Worm (Caenorhabditis elegans) whole organism, L1 larva: ENCODE measurements around the gene dnc-3.

Experiments
- C04F5.9 ChIP-seq: sonication (generic microtip); optimal IDR thresholded peaks from 2 replicates; lab custom pipeline; 2016; ENCODE audit warnings: missing genetic modification characterization, missing compliant biosample characterization
- C16A3.4 ChIP-seq: fragments of 150-350 bp; optimal IDR thresholded peaks from 2 replicates; lab custom pipeline; 2014; ENCODE audit warnings: missing biosample characterization, missing genetic modification characterization
- Y116A8C.19 ChIP-seq: sonication (generic microtip); optimal IDR thresholded peaks from 2 replicates; lab custom pipeline; 2016; ENCODE audit warnings: missing compliant biosample characterization, missing genetic modification characterization, borderline replicate concordance
- aha-1 ChIP-seq: fragments of 150-350 bp; optimal IDR thresholded peaks from 2 replicates; lab custom pipeline; 2014; ENCODE audit warnings: missing biosample characterization, missing genetic modification characterization
- alr-1 ChIP-seq: fragments of 200-800 bp; sonication (Bioruptor generic); optimal IDR thresholded peaks from 2 replicates; lab custom pipeline; 2018; ENCODE audit warnings: borderline replicate concordance, mild to moderate bottlenecking, missing genetic modification characterization, missing compliant biosample characterization
- aly-2 ChIP-seq: fragments of 150-350 bp; optimal IDR thresholded peaks from 2 replicates; lab custom pipeline; 2014; ENCODE audit warnings: missing biosample characterization, missing genetic modification characterization
- blmp-1 ChIP-seq: fragments of 150-350 bp; optimal IDR thresholded peaks from 2 replicates; lab custom pipeline; 2014; ENCODE audit warnings: missing biosample characterization, missing genetic modification characterization
- ceh-63 ChIP-seq: fragments of 200-800 bp; sonication (Bioruptor generic); optimal IDR thresholded peaks from 2 replicates; lab custom pipeline; 2018; ENCODE audit warnings: mild to moderate bottlenecking, missing genetic modification characterization, missing compliant biosample characterization
- ceh-8 ChIP-seq: fragments of 200-800 bp; sonication (Bioruptor generic); optimal IDR thresholded peaks from 2 replicates; lab custom pipeline; 2018; ENCODE audit warnings: mild to moderate bottlenecking, missing genetic modification characterization, moderate library complexity, missing compliant biosample characterization
- ceh-82 ChIP-seq, 3 experiments: fragments of 150-350 bp in 1 of 3; sonication (generic microtip) in 2 of 3; optimal IDR thresholded peaks; 2 replicates each; lab custom pipeline; 2014 to 2017; ENCODE audit warnings: missing biosample characterization in 3 of 3, missing genetic modification characterization in 3 of 3
- ces-1 ChIP-seq: fragments of 150-350 bp; optimal IDR thresholded peaks from 2 replicates; lab custom pipeline; 2014; ENCODE audit warnings: missing biosample characterization, missing genetic modification reagents, missing genetic modification characterization
- dsc-1 ChIP-seq: sonication (generic microtip); optimal IDR thresholded peaks from 2 replicates; lab custom pipeline; 2016; ENCODE audit warnings: mild to moderate bottlenecking, missing genetic modification characterization, missing compliant biosample characterization
- efl-1 ChIP-seq, 4 experiments: fragments of 150-350 bp; optimal IDR thresholded peaks in 3 of 4; peaks in 1 of 4; 1 replicate in 1 of 4; 2 replicates in 3 of 4; lab custom pipeline; 2014; ENCODE audit warnings: missing biosample characterization in 2 of 4, missing genetic modification characterization in 2 of 4, missing genetic modification reagents in 2 of 4
- egl-13 ChIP-seq: sonication (generic microtip); optimal IDR thresholded peaks from 2 replicates; lab custom pipeline; 2016; ENCODE audit warnings: missing genotype, missing genetic modification reagents, missing genetic modification characterization, missing compliant biosample characterization
- elt-2 ChIP-seq: sonication (generic microtip); optimal IDR thresholded peaks from 2 replicates; lab custom pipeline; 2016; ENCODE audit warnings: missing genetic modification characterization, mild to moderate bottlenecking, inconsistent platforms, missing compliant biosample characterization, missing genetic modification reagents
- elt-3 ChIP-seq, 6 experiments: fragments of 150-350 bp in 1 of 6; sonication (generic microtip); optimal IDR thresholded peaks; 2 replicates each; lab custom pipeline; 2017 to 2018; ENCODE audit warnings: missing biosample characterization in 6 of 6, missing genetic modification characterization in 6 of 6, inconsistent platforms in 1 of 6
- fkh-10 ChIP-seq: sonication (generic microtip); optimal IDR thresholded peaks from 2 replicates; lab custom pipeline; 2017; ENCODE audit warnings: missing biosample characterization, missing genetic modification reagents, missing genetic modification characterization
- fkh-4 ChIP-seq: sonication (generic microtip); optimal IDR thresholded peaks from 2 replicates; lab custom pipeline; 2016; ENCODE audit warnings: missing compliant biosample characterization, missing genetic modification characterization, borderline replicate concordance
- fkh-8 ChIP-seq: sonication (generic microtip); optimal IDR thresholded peaks from 2 replicates; lab custom pipeline; 2016; ENCODE audit warnings: mild to moderate bottlenecking, missing genetic modification characterization, missing compliant biosample characterization
- fos-1 ChIP-seq: fragments of 150-350 bp; optimal IDR thresholded peaks from 2 replicates; lab custom pipeline; 2014; ENCODE audit warnings: missing biosample characterization, missing genetic modification characterization
- jun-1 ChIP-seq: fragments of 150-350 bp; optimal IDR thresholded peaks from 2 replicates; lab custom pipeline; 2014; ENCODE audit warnings: missing biosample characterization, missing genetic modification reagents, missing genetic modification characterization
- lin-13 ChIP-seq: fragments of 150-350 bp; optimal IDR thresholded peaks from 2 replicates; lab custom pipeline; 2014; ENCODE audit warnings: missing biosample characterization, missing genetic modification reagents, missing genetic modification characterization
- lin-35 ChIP-seq, 2 experiments: fragments of 150-350 bp; optimal IDR thresholded peaks; 2 replicates each; lab custom pipeline; 2014; ENCODE audit warnings: missing biosample characterization in 2 of 2, missing genetic modification characterization in 2 of 2, missing genetic modification reagents in 2 of 2
- lin-39 ChIP-seq: fragments of 150-350 bp; optimal IDR thresholded peaks from 2 replicates; lab custom pipeline; 2014; ENCODE audit warnings: missing biosample characterization, missing genetic modification reagents, missing genetic modification characterization
- lir-3 ChIP-seq: sonication (generic microtip); optimal IDR thresholded peaks from 2 replicates; lab custom pipeline; 2016; ENCODE audit warnings: mild to moderate bottlenecking, missing genetic modification characterization, moderate library complexity, missing compliant biosample characterization; ENCODE audit not compliant: poor library complexity
- mab-9 ChIP-seq: fragments of 200-800 bp; sonication (Bioruptor generic); IDR thresholded peaks from 2 replicates; pipeline ENCODE4 v1.3.6; 2022; ENCODE audit warnings: missing genetic modification reagents, missing genetic modification characterization, missing compliant biosample characterization
- mdl-1 ChIP-seq, 2 experiments: fragments of 150-350 bp; optimal IDR thresholded peaks; 2 replicates each; lab custom pipeline; 2014 to 2017; ENCODE audit warnings: missing biosample characterization in 2 of 2, missing genetic modification characterization in 2 of 2, inconsistent platforms in 1 of 2
- mef-2 ChIP-seq: fragments of 150-350 bp; optimal IDR thresholded peaks from 2 replicates; lab custom pipeline; 2014; ENCODE audit warnings: missing biosample characterization, missing genetic modification characterization
- mep-1 ChIP-seq: fragments of 150-350 bp; optimal IDR thresholded peaks from 2 replicates; lab custom pipeline; 2014; ENCODE audit warnings: missing biosample characterization, missing genetic modification characterization
- nhr-11 ChIP-seq: fragments of 150-350 bp; optimal IDR thresholded peaks from 2 replicates; lab custom pipeline; 2014; ENCODE audit warnings: missing biosample characterization, missing genetic modification characterization
- nhr-20 ChIP-seq: sonication (generic microtip); optimal IDR thresholded peaks from 2 replicates; lab custom pipeline; 2016; ENCODE audit warnings: mild to moderate bottlenecking, missing genetic modification characterization, missing compliant biosample characterization
- nhr-237 ChIP-seq: fragments of 150-350 bp; optimal IDR thresholded peaks from 2 replicates; lab custom pipeline; 2014; ENCODE audit warnings: missing biosample characterization, missing genetic modification characterization
- nhr-47 ChIP-seq: sonication (generic microtip); optimal IDR thresholded peaks from 2 replicates; lab custom pipeline; 2016; ENCODE audit warnings: mild to moderate bottlenecking, missing genetic modification characterization, moderate library complexity, missing compliant biosample characterization
- nhr-76 ChIP-seq: sonication (generic microtip); optimal IDR thresholded peaks from 2 replicates; lab custom pipeline; 2017; ENCODE audit warnings: missing biosample characterization, missing genetic modification characterization
- nhr-77 ChIP-seq: fragments of 150-350 bp; optimal IDR thresholded peaks from 2 replicates; lab custom pipeline; 2014; ENCODE audit warnings: missing biosample characterization, missing genetic modification characterization
- nhr-85 ChIP-seq: sonication (generic microtip); peaks from one replicate; lab custom pipeline; 2016; ENCODE audit warnings: missing genetic modification characterization, inconsistent platforms, missing compliant biosample characterization
- nhr-90 ChIP-seq: sonication (generic microtip); optimal IDR thresholded peaks from 2 replicates; lab custom pipeline; 2016; ENCODE audit warnings: mild to moderate bottlenecking, missing genetic modification characterization, missing compliant biosample characterization; ENCODE audit not compliant: poor library complexity
- pag-3 ChIP-seq: sonication (generic microtip); optimal IDR thresholded peaks from 2 replicates; lab custom pipeline; 2017; ENCODE audit warnings: missing genetic modification characterization, mild to moderate bottlenecking, missing compliant biosample characterization, antibody characterized with exemption, borderline replicate concordance; ENCODE audit not compliant: insufficient read depth
- rnt-1 ChIP-seq: sonication (generic microtip); optimal IDR thresholded peaks from 2 replicates; lab custom pipeline; 2016; ENCODE audit warnings: mild to moderate bottlenecking, missing genetic modification characterization, moderate library complexity, missing compliant biosample characterization
- sox-4 ChIP-seq: sonication (generic microtip); optimal IDR thresholded peaks from 2 replicates; lab custom pipeline; 2016; ENCODE audit warnings: missing genetic modification characterization, missing compliant biosample characterization
- swsn-7 ChIP-seq: sonication (generic microtip); optimal IDR thresholded peaks from 2 replicates; lab custom pipeline; 2016; ENCODE audit warnings: missing genetic modification characterization, missing compliant biosample characterization
- unc-86 ChIP-seq: sonication (generic microtip); optimal IDR thresholded peaks from 2 replicates; lab custom pipeline; 2016; ENCODE audit warnings: missing genetic modification characterization, missing compliant biosample characterization
- unc-98 ChIP-seq: fragments of 200-800 bp; sonication (Bioruptor generic); IDR thresholded peaks from 2 replicates; pipeline ENCODE4 v1.3.6; 2022; ENCODE audit warnings: missing genetic modification characterization, missing compliant biosample characterization
- xbp-1 ChIP-seq: sonication (generic microtip); optimal IDR thresholded peaks from 2 replicates; lab custom pipeline; 2016; ENCODE audit warnings: missing genetic modification characterization, missing compliant biosample characterization
- zag-1 ChIP-seq: fragments of 150-350 bp; optimal IDR thresholded peaks from 2 replicates; lab custom pipeline; 2014; ENCODE audit warnings: missing biosample characterization, missing genetic modification characterization
- ztf-11 ChIP-seq, 2 experiments: sonication (generic microtip); optimal IDR thresholded peaks; 2 replicates each; lab custom pipeline; 2016 to 2017; ENCODE audit warnings: missing genetic modification characterization in 2 of 2, missing biosample characterization in 1 of 2, missing compliant biosample characterization in 1 of 2

dnc-3 gene

DNA sequence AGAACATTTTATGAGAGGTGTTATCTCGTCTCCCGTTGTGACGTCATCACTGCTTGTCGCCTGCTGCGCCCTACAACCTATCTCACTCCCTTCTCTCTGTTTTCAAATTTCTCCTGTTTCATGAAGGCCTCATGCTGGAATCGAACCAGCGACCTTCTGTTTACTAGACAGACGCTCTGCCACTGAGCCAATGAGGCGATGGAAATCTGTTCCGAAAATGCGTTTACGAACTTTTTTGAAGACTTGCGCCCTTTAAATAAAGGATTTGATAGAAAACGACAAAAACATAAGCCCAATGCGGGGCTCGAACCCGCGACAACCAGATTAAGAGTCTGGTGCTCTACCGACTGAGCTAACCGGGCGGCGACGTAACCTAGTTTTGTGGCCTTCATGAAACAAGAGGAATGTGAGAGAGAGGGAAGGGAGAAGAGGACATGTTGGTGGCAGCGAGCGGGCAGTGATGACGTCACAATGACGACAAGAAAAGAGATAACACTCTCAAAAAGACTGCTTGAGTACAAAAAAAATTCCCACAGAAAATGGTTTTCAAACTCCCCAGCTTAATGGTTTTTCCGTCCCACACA, 34.5 kb upstream of the dnc-3 start, which contains the start of gene clec-126 (continued):
- TF ChIP-seq swsn-7 (tag; lab: Kevin White, UChicago) (peak; percentile 65), ztf-11 (tag; optimal IDR thresholded peaks at IDR 0.05; lab: Kevin White, UChicago) (peak in 1 of 2 experiments; percentile 52)

DNA sequence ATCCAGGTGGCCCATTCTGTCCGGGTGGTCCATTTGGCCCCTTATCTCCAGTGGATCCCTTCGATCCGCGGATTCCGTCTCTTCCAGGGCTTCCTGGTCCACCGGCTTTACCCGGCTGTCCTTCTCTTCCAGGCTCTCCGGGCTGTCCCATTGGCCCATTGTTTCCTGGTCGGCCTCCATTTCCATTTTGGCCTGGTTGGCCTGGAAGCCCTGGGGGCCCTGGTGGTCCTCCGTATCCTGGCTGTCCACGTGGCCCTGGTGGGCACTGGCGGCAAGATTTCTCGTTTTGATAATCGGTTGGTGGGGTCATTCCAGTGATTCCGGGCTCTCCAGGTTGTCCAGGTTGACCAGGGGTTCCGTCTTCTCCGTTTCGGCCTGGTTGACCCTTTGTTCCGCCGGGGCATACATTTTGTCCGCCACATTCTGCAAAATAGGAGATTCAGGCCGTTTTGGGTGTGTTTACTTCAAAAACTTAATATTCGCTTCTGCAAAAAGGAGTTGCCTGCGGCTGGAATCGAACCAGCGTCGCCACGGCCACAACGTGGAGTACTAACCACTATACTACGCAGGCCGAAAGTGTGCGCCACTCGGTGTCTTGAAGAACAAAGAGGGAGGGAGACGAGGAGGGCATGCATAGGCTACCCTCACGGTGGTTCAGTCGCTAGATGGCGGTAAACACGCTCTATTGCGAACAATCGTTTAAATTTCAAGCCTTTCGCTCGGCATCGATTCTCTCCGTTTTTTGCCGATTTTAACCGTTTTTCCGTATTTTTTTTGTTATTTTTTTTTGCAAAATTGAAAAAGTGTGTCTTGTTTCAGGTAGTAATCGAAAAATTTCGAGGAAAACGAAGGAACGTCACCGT, 32.3 kb upstream of the dnc-3 start, which contains the start of gene W09G10.9:
TSS of gene W09G10.9 (plus strand) at position 813 of the 863 bp plus-strand sequence.
- TF ChIP-seq egl-13 (peak; percentile 54), blmp-1 (tag; lab: Kevin White, UChicago) (no peak), ces-1 (no peak), ztf-11 (tag; optimal IDR thresholded peaks at IDR 0.05; lab: Kevin White, UChicago) (peak in 1 of 2 experiments; percentile 56), mab-9 (GFP tag; lab: Robert Waterston, UW) (peak; percentile 75), efl-1 (optimal IDR thresholded peaks at IDR 0.05; lab: Kevin White, UChicago) (peak; percentile 38 to 53), efl-1 (GFP tag; optimal IDR thresholded peaks at IDR 0.05 in 1 of 2; lab: Kevin White, UChicago) (peak; percentile 29 to 93), C16A3.4 (tag; lab: Kevin White, UChicago) (peak; percentile 41), aha-1 (tag; lab: Kevin White, UChicago) (no peak), C04F5.9 (tag; lab: Kevin White, UChicago) (no peak), Y116A8C.19 (tag; lab: Kevin White, UChicago) (no peak), nhr-237 (tag; lab: Kevin White, UChicago) (no peak), elt-3 (tag; optimal IDR thresholded peaks at IDR 0.05; lab: Kevin White, UChicago) (peak in 2 of 6 experiments; percentile 4 to 19), pag-3 (tag; lab: Kevin White, UChicago) (no peak), xbp-1 (tag; lab: Kevin White, UChicago) (peak; percentile 72), mep-1 (tag; lab: Kevin White, UChicago) (peak; percentile 23), lir-3 (tag; lab: Kevin White, UChicago) (peak; percentile 52), lin-13 (peak; percentile 32), fkh-8 (peak; percentile 78), sox-4 (tag; lab: Kevin White, UChicago) (no peak), nhr-77 (tag; lab: Kevin White, UChicago) (peak; percentile 52), mdl-1 (tag; optimal IDR thresholded peaks at IDR 0.05; lab: Kevin White, UChicago) (peak in 1 of 2 experiments; percentile 61), ceh-8 (GFP tag; lab: Kevin White, UChicago) (no peak), swsn-7 (tag; lab: Kevin White, UChicago) (peak; percentile 71), nhr-76 (tag; lab: Kevin White, UChicago) (no peak), nhr-85 (tag; lab: Kevin White, UChicago) (peak; percentile 63), lin-35 (GFP tag; optimal IDR thresholded peaks at IDR 0.05; lab: Kevin White, UChicago) (peak; percentile 22 to 69), mef-2 (no peak), rnt-1 (tag; lab: Kevin White, UChicago) (peak; percentile 79), nhr-11 (no peak), fkh-4 (tag; lab: Kevin White, UChicago) (no peak), lin-39 (no peak), zag-1 (no peak), ceh-63 (GFP tag; lab: Kevin White, UChicago) (no peak), elt-2 (peak; percentile 23), nhr-20 (tag; lab: Kevin White, UChicago) (peak; percentile 78), alr-1 (tag; lab: Kevin White, UChicago) (no peak), fkh-10 (peak; percentile 14), ceh-82 (tag; optimal IDR thresholded peaks at IDR 0.05; lab: Kevin White, UChicago) (peak; percentile 46 to 63 (median 62)), nhr-47 (tag; lab: Kevin White, UChicago) (peak; percentile 84), unc-86 (tag; lab: Kevin White, UChicago) (peak; percentile 55), fos-1 (tag; lab: Kevin White, UChicago) (no peak), unc-98 (no peak), nhr-90 (peak; percentile 60), aly-2 (tag; lab: Kevin White, UChicago) (no peak), dsc-1 (tag; lab: Kevin White, UChicago) (peak; percentile 77), jun-1 (tag; lab: Kevin White, UChicago) (peak; percentile 30)
